Worm (Caenorhabditis elegans) whole organism, late embryonic: ENCODE results near the gene tag-153.

Experiments used
- C38D4.7 ChIP-seq: fragments of 200-800 bp; sonication (Bioruptor generic); optimal IDR thresholded peaks from 2 replicates; lab custom pipeline; 2018; ENCODE audit warnings: mild to moderate bottlenecking, missing genetic modification characterization, moderate library complexity, missing compliant biosample characterization
- F13H6.1 ChIP-seq: sonication (generic microtip); optimal IDR thresholded peaks from 2 replicates; lab custom pipeline; 2016; ENCODE audit warnings: missing genetic modification characterization, missing compliant biosample characterization
- K09A11.1 ChIP-seq: sonication (generic microtip); optimal IDR thresholded peaks from 2 replicates; lab custom pipeline; 2017; ENCODE audit warnings: antibody characterized with exemption, mild to moderate bottlenecking, missing genetic modification characterization, missing compliant biosample characterization; ENCODE audit not compliant: insufficient read depth
- Y22D7AL.16 ChIP-seq: sonication (generic microtip); optimal IDR thresholded peaks from 2 replicates; lab custom pipeline; 2016; ENCODE audit warnings: missing genetic modification characterization, missing compliant biosample characterization
- ahr-1 ChIP-seq: sonication (generic microtip); optimal IDR thresholded peaks from 2 replicates; lab custom pipeline; 2016; ENCODE audit warnings: missing genetic modification characterization, missing compliant biosample characterization
- ama-1 ChIP-seq: fragments of 150-350 bp; optimal IDR thresholded peaks from 2 replicates; lab custom pipeline; 2014
- ceh-18 ChIP-seq: sonication (generic microtip); optimal IDR thresholded peaks from 2 replicates; lab custom pipeline; 2016; ENCODE audit warnings: missing genetic modification characterization, missing compliant biosample characterization
- ceh-2 ChIP-seq: sonication (generic microtip); optimal IDR thresholded peaks from 2 replicates; lab custom pipeline; 2016; ENCODE audit warnings: missing genotype, missing genetic modification characterization, missing compliant biosample characterization
- ceh-30 ChIP-seq: fragments of 150-350 bp; optimal IDR thresholded peaks from 2 replicates; lab custom pipeline; 2014; ENCODE audit warnings: missing biosample characterization, missing genetic modification characterization
- ceh-34 ChIP-seq: sonication (generic microtip); optimal IDR thresholded peaks from 2 replicates; lab custom pipeline; 2016; ENCODE audit warnings: mild to moderate bottlenecking, missing genetic modification characterization, missing compliant biosample characterization
- ceh-48 ChIP-seq: sonication (generic microtip); optimal IDR thresholded peaks from 2 replicates; lab custom pipeline; 2016; ENCODE audit warnings: missing genetic modification characterization, inconsistent platforms, missing compliant biosample characterization
- dmd-4 ChIP-seq: sonication (generic microtip); optimal IDR thresholded peaks from 2 replicates; lab custom pipeline; 2016; ENCODE audit warnings: borderline replicate concordance, missing genetic modification characterization, missing compliant biosample characterization
- dve-1 ChIP-seq: sonication (generic microtip); optimal IDR thresholded peaks from 2 replicates; lab custom pipeline; 2017; ENCODE audit warnings: antibody characterized with exemption, mild to moderate bottlenecking, missing genetic modification characterization, missing compliant biosample characterization
- elt-4 ChIP-seq: sonication (generic microtip); optimal IDR thresholded peaks from 2 replicates; lab custom pipeline; 2016; ENCODE audit warnings: missing genetic modification characterization, missing compliant biosample characterization
- ets-4 ChIP-seq: sonication (generic microtip); optimal IDR thresholded peaks from 2 replicates; lab custom pipeline; 2016; ENCODE audit warnings: missing genetic modification characterization, missing compliant biosample characterization
- eyg-1 ChIP-seq: sonication (generic microtip); optimal IDR thresholded peaks from 2 replicates; lab custom pipeline; 2016; ENCODE audit warnings: missing genotype, missing genetic modification characterization, missing compliant biosample characterization
- fax-1 ChIP-seq: sonication (generic microtip); optimal IDR thresholded peaks from 2 replicates; lab custom pipeline; 2016; ENCODE audit warnings: missing genotype, missing genetic modification characterization, missing compliant biosample characterization
- fkh-6 ChIP-seq: sonication (generic microtip); optimal IDR thresholded peaks from 2 replicates; lab custom pipeline; 2016; ENCODE audit warnings: missing genetic modification characterization, missing compliant biosample characterization
- gmeb-2 ChIP-seq: sonication (generic microtip); optimal IDR thresholded peaks from 2 replicates; lab custom pipeline; 2016; ENCODE audit warnings: missing genetic modification characterization, inconsistent platforms, missing compliant biosample characterization
- hlh-30 ChIP-seq: sonication (generic microtip); optimal IDR thresholded peaks from 2 replicates; lab custom pipeline; 2017; ENCODE audit warnings: antibody characterized with exemption, missing genetic modification characterization, missing compliant biosample characterization; ENCODE audit not compliant: insufficient read depth
- hlh-8 ChIP-seq: sonication (generic microtip); optimal IDR thresholded peaks from 2 replicates; lab custom pipeline; 2016; ENCODE audit warnings: missing genotype, missing genetic modification characterization, missing compliant biosample characterization
- madf-2 ChIP-seq: sonication (generic microtip); optimal IDR thresholded peaks from 2 replicates; lab custom pipeline; 2017; ENCODE audit warnings: missing genetic modification characterization, missing compliant biosample characterization
- mec-3 ChIP-seq: sonication (generic microtip); optimal IDR thresholded peaks from 2 replicates; lab custom pipeline; 2016; ENCODE audit warnings: borderline replicate concordance, missing genetic modification characterization, missing compliant biosample characterization
- nfya-1 ChIP-seq: sonication (generic microtip); optimal IDR thresholded peaks from 2 replicates; lab custom pipeline; 2017; ENCODE audit warnings: missing genetic modification characterization, mild to moderate bottlenecking, missing compliant biosample characterization, antibody characterized with exemption, moderate library complexity
- nhr-232 ChIP-seq: sonication (generic microtip); optimal IDR thresholded peaks from 2 replicates; lab custom pipeline; 2016; ENCODE audit warnings: missing genetic modification characterization, missing compliant biosample characterization
- pax-1 ChIP-seq: fragments of 150-350 bp; optimal IDR thresholded peaks from 2 replicates; lab custom pipeline; 2014; ENCODE audit warnings: missing biosample characterization, missing genetic modification characterization
- pqm-1 ChIP-seq: sonication (generic microtip); optimal IDR thresholded peaks from 2 replicates; lab custom pipeline; 2016; ENCODE audit warnings: missing genetic modification characterization, missing compliant biosample characterization
- pros-1 ChIP-seq: fragments of 150-350 bp; optimal IDR thresholded peaks from 2 replicates; lab custom pipeline; 2014; ENCODE audit warnings: missing biosample characterization, missing genetic modification reagents, missing genetic modification characterization
- rnt-1 ChIP-seq: sonication (generic microtip); optimal IDR thresholded peaks from 2 replicates; lab custom pipeline; 2016; ENCODE audit warnings: missing genetic modification characterization, missing compliant biosample characterization
- sdc-2 ChIP-seq: sonication (generic microtip); optimal IDR thresholded peaks from 2 replicates; lab custom pipeline; 2016; ENCODE audit warnings: missing genotype, missing genetic modification characterization, missing compliant biosample characterization
- sox-4 ChIP-seq: sonication (generic microtip); optimal IDR thresholded peaks from 2 replicates; lab custom pipeline; 2017; ENCODE audit warnings: mild to moderate bottlenecking, missing genetic modification characterization, inconsistent platforms, missing compliant biosample characterization
- syd-9 ChIP-seq: sonication (generic microtip); optimal IDR thresholded peaks from 2 replicates; lab custom pipeline; 2016; ENCODE audit warnings: mild to moderate bottlenecking, missing genetic modification characterization, moderate library complexity, missing compliant biosample characterization
- tbx-2 ChIP-seq: sonication (generic microtip); optimal IDR thresholded peaks from 2 replicates; lab custom pipeline; 2016; ENCODE audit warnings: missing genetic modification characterization, missing compliant biosample characterization
- tbx-7 ChIP-seq: sonication (generic microtip); optimal IDR thresholded peaks from 2 replicates; lab custom pipeline; 2016; ENCODE audit warnings: missing genotype, missing genetic modification characterization, missing compliant biosample characterization
- ttx-3 ChIP-seq: sonication (generic microtip); optimal IDR thresholded peaks from 2 replicates; lab custom pipeline; 2016; ENCODE audit warnings: missing genetic modification reagents, missing genetic modification characterization, missing compliant biosample characterization
- unc-3 ChIP-seq, 2 experiments: fragments of 200-800 bp in 1 of 2; sonication (Bioruptor generic) in 1 of 2; sonication (generic microtip) in 1 of 2; conservative IDR thresholded peaks in 1 of 2; optimal IDR thresholded peaks in 1 of 2; 2 replicates each; pipeline versions ENCODE4 v1.3.6 to Lab custom; 2016 to 2022; ENCODE audit warnings: missing compliant biosample characterization in 2 of 2, missing genetic modification characterization in 2 of 2, missing genetic modification reagents in 1 of 2
- unc-42 ChIP-seq: sonication (generic microtip); optimal IDR thresholded peaks from 2 replicates; lab custom pipeline; 2016; ENCODE audit warnings: missing genotype, missing genetic modification characterization, missing compliant biosample characterization
- unc-55 ChIP-seq: sonication (generic microtip); optimal IDR thresholded peaks from 2 replicates; lab custom pipeline; 2017; ENCODE audit warnings: missing biosample characterization, missing genetic modification reagents, missing genetic modification characterization
- ztf-16 ChIP-seq: sonication (generic microtip); optimal IDR thresholded peaks from 2 replicates; lab custom pipeline; 2017; ENCODE audit warnings: missing genetic modification characterization, missing compliant biosample characterization

Gene tag-153

DNA sequence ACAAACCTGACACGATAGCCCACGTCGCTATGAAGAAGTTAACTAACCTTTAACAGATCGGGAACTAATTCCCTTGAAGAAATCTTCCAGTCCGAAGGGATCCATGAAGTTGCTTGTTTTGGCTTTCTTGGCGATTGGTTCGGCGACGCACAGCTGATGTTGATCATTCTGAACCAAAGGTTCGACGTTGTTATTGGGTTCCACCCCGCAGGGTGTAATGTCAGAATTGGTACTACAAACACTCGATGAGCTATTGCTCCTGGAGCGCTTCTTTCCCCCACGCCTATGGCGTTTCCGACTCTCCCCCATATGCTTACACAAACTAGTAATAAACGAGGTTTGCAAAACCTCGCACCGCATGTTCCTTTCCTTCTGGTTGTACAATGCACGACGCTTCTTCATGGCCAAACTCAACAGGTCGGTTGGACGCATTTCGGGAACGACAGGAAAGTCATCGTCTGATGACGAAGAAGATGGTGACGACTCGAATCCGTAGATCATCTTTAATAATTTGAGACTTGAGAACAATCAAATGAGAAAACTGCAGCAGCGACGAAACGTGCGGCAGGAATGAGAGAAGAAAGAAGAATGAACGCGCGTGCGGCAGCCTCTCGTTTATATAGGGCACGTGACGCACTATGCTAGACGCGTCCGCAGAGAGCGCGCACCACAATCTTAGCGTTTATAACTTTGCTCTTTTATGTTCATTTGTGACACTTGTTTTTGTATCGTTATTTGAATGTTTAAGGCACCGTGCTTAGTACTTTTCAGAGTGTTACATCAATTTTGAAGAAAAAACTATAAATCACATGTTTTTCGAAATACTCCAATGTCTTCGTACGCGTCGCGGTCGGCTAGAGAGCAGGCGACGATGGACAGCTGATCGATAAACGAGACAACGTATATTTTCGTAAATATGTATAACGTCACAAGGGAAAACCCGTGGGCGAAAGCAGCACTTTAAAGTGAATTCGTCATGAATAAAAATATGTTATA, 21.0 kb downstream of the tag-153 start, which contains the start of gene tos-1 (continued):
- peak; percentile 68 for TF ChIP-seq dmd-4
- peak; percentile 99 for TF ChIP-seq tbx-2 (tag; lab: Kevin White, UChicago)
- TF ChIP-seq pqm-1 (tag; lab: Kevin White, UChicago): peak; percentile 98
- TF ChIP-seq unc-3 (GFP tag; conservative IDR thresholded peaks at IDR 0.05; lab: Robert Waterston, UW): no peak; the same call in 1 of the 2 replicates
- peak; percentile 96 for TF ChIP-seq unc-3 (tag; optimal IDR thresholded peaks at IDR 0.05; lab: Kevin White, UChicago)
- peak; percentile 99 for TF ChIP-seq ama-1 (lab: Kevin White, UChicago)
- peak; percentile 93 for TF ChIP-seq ztf-16 (tag; lab: Kevin White, UChicago)
- TF ChIP-seq ceh-48 (tag; lab: Kevin White, UChicago): peak; percentile 94
- TF ChIP-seq fax-1 (tag; lab: Kevin White, UChicago): peak; percentile 66
- TF ChIP-seq gmeb-2 (tag; lab: Kevin White, UChicago): peak; percentile 56
- peak; percentile 93 for TF ChIP-seq ets-4 (tag; lab: Kevin White, UChicago)
- peak; percentile 91 for TF ChIP-seq madf-2 (tag; lab: Kevin White, UChicago)
- TF ChIP-seq unc-55: peak; percentile 94
- TF ChIP-seq K09A11.1 (tag; lab: Kevin White, UChicago): peak; percentile 90
- peak; percentile 57 for TF ChIP-seq tbx-7 (tag; lab: Kevin White, UChicago)
- peak; percentile 34 for TF ChIP-seq nhr-232 (tag; lab: Kevin White, UChicago)
- TF ChIP-seq hlh-8 (tag; lab: Kevin White, UChicago): peak; percentile 93
- TF ChIP-seq ceh-30 (tag; lab: Kevin White, UChicago): no peak
- TF ChIP-seq syd-9: peak; percentile 95
- TF ChIP-seq ceh-18 (tag; lab: Kevin White, UChicago): peak; percentile 100

DNA sequence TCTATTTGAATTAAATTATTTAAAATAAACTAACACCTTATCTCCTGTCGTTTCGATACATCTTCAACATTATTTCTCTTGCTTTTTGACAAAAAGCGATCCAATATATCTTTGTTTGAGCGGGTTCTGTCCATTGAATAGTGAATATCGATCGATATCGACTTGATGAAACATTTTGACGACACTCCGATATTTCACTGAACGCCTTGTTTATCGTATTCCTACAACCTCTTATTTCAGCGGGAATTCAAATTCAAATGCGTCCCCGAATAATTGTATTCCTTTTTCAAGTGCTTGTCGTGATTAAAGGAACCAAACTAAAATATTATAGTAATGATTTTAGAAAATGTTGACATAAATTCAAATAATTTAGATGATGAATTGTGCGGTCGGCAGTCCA, 23.9 kb downstream of the tag-153 start, which contains the start of the genes K07B1.7 and try-5:
Gene K07B1.7 (minus strand): TSS at position 159 of the 400 bp plus-strand sequence.
Gene try-5 (plus strand): TSS at position 241 of the 400 bp plus-strand sequence.
- peak; percentile 77 for TF ChIP-seq ceh-48 (tag; lab: Kevin White, UChicago)
- TF ChIP-seq sdc-2 (tag; lab: Kevin White, UChicago): no peak
- TF ChIP-seq unc-42: peak; percentile 41
- TF ChIP-seq eyg-1: no peak
- peak; percentile 3 for TF ChIP-seq hlh-30 (tag; lab: Kevin White, UChicago)
- peak; percentile 21 for TF ChIP-seq nfya-1 (tag; lab: Kevin White, UChicago)
- TF ChIP-seq pax-1: peak; percentile 47
- TF ChIP-seq dve-1 (tag; lab: Kevin White, UChicago): no peak
- TF ChIP-seq fkh-6 (tag; lab: Kevin White, UChicago): no peak

DNA sequence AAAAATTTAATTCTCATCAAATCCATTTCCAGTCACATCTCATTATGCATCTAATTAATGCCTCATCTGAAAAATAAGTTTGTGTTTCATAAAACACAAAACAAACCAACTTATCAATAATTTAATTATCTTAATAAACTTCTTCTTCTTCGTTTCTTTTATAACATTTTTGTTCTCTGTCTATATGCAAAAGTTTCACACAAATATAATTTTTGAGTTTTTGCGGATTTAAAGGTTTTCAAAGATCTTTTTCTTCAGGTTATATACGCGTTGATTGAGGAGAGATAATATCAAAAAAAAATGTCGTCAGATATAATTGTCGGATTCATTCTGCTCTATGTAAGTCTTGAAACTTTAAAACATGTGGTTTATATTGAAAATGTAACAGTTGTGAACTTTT, 26.8 kb downstream of the tag-153 start, which contains the start of gene srx-47:
Gene srx-47 (plus strand): TSS at position 301 of the 400 bp plus-strand sequence.
- TF ChIP-seq F13H6.1 (tag; lab: Kevin White, UChicago) (no peak), pros-1 (no peak), ceh-2 (tag; lab: Kevin White, UChicago) (no peak), tbx-7 (tag; lab: Kevin White, UChicago) (no peak), C38D4.7 (GFP tag; lab: Kevin White, UChicago) (no peak), nfya-1 (tag; lab: Kevin White, UChicago) (no peak), pax-1 (no peak), elt-4 (tag; lab: Kevin White, UChicago) (no peak), ceh-34 (tag; lab: Kevin White, UChicago) (no peak), ttx-3 (tag; lab: Kevin White, UChicago) (no peak), mec-3 (no peak), Y22D7AL.16 (tag; lab: Kevin White, UChicago) (no peak), sox-4 (no peak), ahr-1 (no peak), rnt-1 (tag; lab: Kevin White, UChicago) (no peak), ama-1 (lab: Kevin White, UChicago) (no peak), unc-55 (no peak)
- TF ChIP-seq, all 69 proteins: peak for 0
